Worm (Caenorhabditis elegans) whole organism, midembryonic: Measurements from ENCODE around the gene nifk-1.

Source experiments
- T22C8.4 ChIP-seq: fragments of 200-800 bp; sonication (Bioruptor generic); IDR thresholded peaks from 2 replicates; pipeline ENCODE4 v1.3.6; 2022; ENCODE audit warnings: missing genetic modification characterization, missing compliant biosample characterization
- cog-1 ChIP-seq: sonication (generic microtip); optimal IDR thresholded peaks from 2 replicates; lab custom pipeline; 2016; ENCODE audit warnings: missing genetic modification characterization, missing compliant biosample characterization
- flt-1 ChIP-seq: fragments of 200-800 bp; sonication (Bioruptor generic); IDR thresholded peaks from 2 replicates; pipeline ENCODE4 v1.3.6; 2022; ENCODE audit warnings: missing genetic modification characterization, missing compliant biosample characterization
- klf-2 ChIP-seq: fragments of 200-800 bp; sonication (Bioruptor generic); conservative IDR thresholded peaks from 2 replicates; pipeline ENCODE4 v1.3.6; 2022; ENCODE audit warnings: missing genetic modification reagents, missing genetic modification characterization, missing compliant biosample characterization
- med-1 ChIP-seq: sonication (generic microtip); optimal IDR thresholded peaks from 2 replicates; lab custom pipeline; 2017; ENCODE audit warnings: missing genetic modification characterization, mild to moderate bottlenecking, missing compliant biosample characterization, antibody characterized with exemption, missing genetic modification reagents; ENCODE audit not compliant: insufficient read depth
- ref-1 ChIP-seq: fragments of 200-800 bp; sonication (Bioruptor generic); conservative IDR thresholded peaks from 2 replicates; pipeline ENCODE4 v1.3.6; 2022; ENCODE audit warnings: missing genetic modification reagents, missing genetic modification characterization, missing compliant biosample characterization
- ztf-23 ChIP-seq: fragments of 200-800 bp; sonication (Bioruptor generic); IDR thresholded peaks from 2 replicates; pipeline ENCODE4 v1.3.6; 2022; ENCODE audit warnings: missing genetic modification reagents, missing genetic modification characterization, missing compliant biosample characterization
- ztf-29 ChIP-seq: fragments of 200-800 bp; sonication (Bioruptor generic); IDR thresholded peaks from 2 replicates; pipeline ENCODE4 v1.3.6; 2022; ENCODE audit warnings: missing genetic modification reagents, missing genetic modification characterization, missing compliant biosample characterization

ce11 chrIII:4653912-4654311, 39.2 kb downstream of the nifk-1 start:
- no peak for TF ChIP-seq flt-1 (GFP tag; lab: Robert Waterston, UW)
- TF ChIP-seq ztf-29 (GFP tag; lab: Robert Waterston, UW): no peak
- TF ChIP-seq cog-1 (tag; lab: Kevin White, UChicago): no peak
- TF ChIP-seq ztf-23 (GFP tag; lab: Robert Waterston, UW): no peak
- TF ChIP-seq T22C8.4: no peak
- no peak for TF ChIP-seq med-1 (GFP tag; lab: Kevin White, UChicago)
- no peak for TF ChIP-seq ref-1
- TF ChIP-seq klf-2 (GFP tag; lab: Robert Waterston, UW): no peak
